Fruit fly (Drosophila melanogaster) S2 (cell line): ENCODE results near the gene CG42635.

ENCODE experiments used
- CG8478 ChIP-seq: fragments of >200 bp; optimal IDR thresholded peaks from 2 replicates; lab custom pipeline; 2018
- CTCF ChIP-seq, 2 experiments: fragments of >200 bp; optimal IDR thresholded peaks; 2 replicates each; lab custom pipeline; 2018

- TF ChIP-seq CG8478 (no peak), CTCF (optimal IDR thresholded peaks at IDR 0.05; lab: Kevin White, UChicago) (no peak)
Measured at dm6 chr2L:18007060-18007459, 675 bp upstream of the CG42635 start, which contains the start of gene CG42659.
